Fruit fly (Drosophila melanogaster) ovary, adult (tissue): ENCODE measurements around the gene CG14937.

Source experiments
- CG17801 ChIP-seq: fragments of 200-800 bp; optimal IDR thresholded peaks from 2 replicates; lab custom pipeline; 2019; ENCODE audit warnings: missing biosample characterization, mild to moderate bottlenecking, missing genetic modification characterization, moderate library complexity; ENCODE audit not compliant: partially characterized antibody

Gene CG14937

DNA sequence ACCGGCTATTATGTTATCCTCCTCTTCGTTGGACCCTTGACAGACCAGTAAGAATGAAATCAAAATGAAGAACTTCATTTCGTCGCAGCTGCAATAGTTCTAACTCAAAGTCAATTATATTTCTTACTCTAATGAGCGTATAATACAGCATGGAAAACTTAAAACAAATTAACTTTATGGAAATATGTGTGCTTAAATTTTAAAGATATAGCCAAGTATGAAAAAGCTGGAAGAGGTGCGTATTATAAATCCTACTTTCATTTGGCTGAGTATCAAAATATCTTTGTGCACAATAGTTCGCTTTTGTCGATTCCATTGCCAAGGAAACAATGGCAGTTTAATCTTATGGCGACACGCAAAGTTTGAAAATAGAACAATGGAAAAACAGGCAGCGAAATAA is 39.5 kb downstream of the CG14937 start, which contains the start of gene Sfp33A1:
Sfp33A1 (minus strand) TSS at position 101 of the 400 bp plus-strand sequence.
- no peak for TF ChIP-seq CG17801 (GFP tag; lab: Kevin White, UChicago)

DNA sequence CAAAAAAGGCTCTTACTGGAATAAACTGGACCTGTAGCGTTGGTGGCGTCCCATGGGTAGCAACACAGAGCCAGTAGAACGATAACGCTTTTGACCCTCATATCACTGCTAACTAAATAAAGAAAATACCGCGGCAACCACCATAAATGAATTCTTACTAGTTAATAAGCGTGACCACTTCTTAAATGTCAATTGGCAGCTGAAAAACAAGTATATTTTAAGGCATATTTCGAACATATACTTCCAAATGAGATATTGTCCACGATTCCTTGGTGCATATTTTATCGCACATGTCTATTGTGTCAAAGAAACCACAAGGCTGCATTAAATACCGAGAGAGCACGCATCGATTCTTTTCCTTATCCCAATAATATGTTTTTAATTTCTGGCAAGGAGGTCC is 40.0 kb downstream of the CG14937 start, which contains the start of gene CG42471:
CG42471 (minus strand) TSS at position 101 of the 400 bp plus-strand sequence.
- TF ChIP-seq CG17801 (GFP tag; lab: Kevin White, UChicago) = no peak

DNA sequence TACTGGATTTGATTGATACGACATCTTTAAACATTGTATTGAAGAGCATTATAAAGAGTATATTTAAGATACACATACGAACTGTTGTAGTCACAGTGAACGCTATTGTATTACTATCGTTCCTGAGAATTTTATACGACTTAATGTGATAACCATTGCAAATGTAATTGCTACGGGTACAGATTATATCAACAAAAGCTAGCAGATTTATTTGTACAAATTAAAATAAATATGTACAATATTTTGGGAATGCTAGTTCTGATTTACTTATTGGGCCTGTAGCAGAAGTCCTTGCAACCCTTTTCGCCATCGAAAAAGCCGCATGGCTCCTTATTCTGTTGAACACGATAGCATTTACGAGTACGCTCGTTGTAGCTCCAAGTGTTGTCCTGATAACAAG is 40.4 kb downstream of the CG14937 start, which contains the start of gene CG42470:
CG42470 (minus strand) TSS at position 101 of the 400 bp plus-strand sequence.
- no peak for TF ChIP-seq CG17801 (GFP tag; lab: Kevin White, UChicago)
